Worm (Caenorhabditis elegans) whole organism, L3 larva: ENCODE results near the gene R105.1.

Experiments
- ZK546.5 ChIP-seq: sonication (generic microtip); optimal IDR thresholded peaks from 2 replicates; lab custom pipeline; 2017; ENCODE audit warnings: missing biosample characterization, missing genetic modification characterization
- ceh-28 ChIP-seq: fragments of 150-350 bp; optimal IDR thresholded peaks from 2 replicates; lab custom pipeline; 2014; ENCODE audit warnings: missing biosample characterization, missing genetic modification reagents, missing genetic modification characterization
- ceh-82 ChIP-seq: fragments of 150-350 bp; optimal IDR thresholded peaks from 2 replicates; lab custom pipeline; 2014; ENCODE audit warnings: missing biosample characterization, missing genetic modification characterization
- egl-27 ChIP-seq: sonication (generic microtip); optimal IDR thresholded peaks from 4 replicates; lab custom pipeline; 2017; ENCODE audit warnings: missing biosample characterization, missing genetic modification reagents, missing genetic modification characterization
- egl-5 ChIP-seq: fragments of 150-350 bp; optimal IDR thresholded peaks from 2 replicates; lab custom pipeline; 2017; ENCODE audit warnings: missing biosample characterization, missing genetic modification reagents, missing genetic modification characterization, inconsistent platforms
- elt-1 ChIP-seq: fragments of 150-350 bp; optimal IDR thresholded peaks from 2 replicates; lab custom pipeline; 2014; ENCODE audit warnings: missing biosample characterization, missing genetic modification characterization
- elt-2 ChIP-seq: sonication (generic microtip); optimal IDR thresholded peaks from 2 replicates; lab custom pipeline; 2016; ENCODE audit warnings: missing genetic modification reagents, mild to moderate bottlenecking, missing genetic modification characterization, missing compliant biosample characterization
- eor-1 ChIP-seq, 2 experiments: fragments of 150-350 bp; optimal IDR thresholded peaks; 2 replicates each; lab custom pipeline; 2014 to 2018; ENCODE audit warnings: missing biosample characterization in 2 of 2, missing genetic modification characterization in 2 of 2
- fkh-10 ChIP-seq: sonication (generic microtip); optimal IDR thresholded peaks from 2 replicates; lab custom pipeline; 2017; ENCODE audit warnings: missing biosample characterization, missing genetic modification reagents, missing genetic modification characterization
- hmg-11 ChIP-seq: sonication (generic microtip); optimal IDR thresholded peaks from 2 replicates; lab custom pipeline; 2016; ENCODE audit warnings: missing genetic modification characterization, missing compliant biosample characterization
- jun-1 ChIP-seq: fragments of 150-350 bp; optimal IDR thresholded peaks from 2 replicates; lab custom pipeline; 2014; ENCODE audit warnings: missing biosample characterization, missing genetic modification reagents, missing genetic modification characterization
- lin-15B ChIP-seq: fragments of 150-350 bp; optimal IDR thresholded peaks from 2 replicates; lab custom pipeline; 2014; ENCODE audit warnings: missing biosample characterization, missing genetic modification characterization
- lin-39 ChIP-seq: fragments of 150-350 bp; optimal IDR thresholded peaks from 2 replicates; lab custom pipeline; 2018; ENCODE audit warnings: missing biosample characterization, missing genetic modification reagents, missing genetic modification characterization
- lsy-12 ChIP-seq: sonication (generic microtip); optimal IDR thresholded peaks from 2 replicates; lab custom pipeline; 2016; ENCODE audit warnings: mild to moderate bottlenecking, missing genetic modification characterization, missing compliant biosample characterization
- mml-1 ChIP-seq: fragments of 150-350 bp; sonication (generic microtip); optimal IDR thresholded peaks from 3 replicates; lab custom pipeline; 2014; ENCODE audit warnings: missing biosample characterization, missing genetic modification characterization
- nfya-1 ChIP-seq: sonication (generic microtip); optimal IDR thresholded peaks from 2 replicates; lab custom pipeline; 2017; ENCODE audit warnings: missing genetic modification characterization, mild to moderate bottlenecking, missing compliant biosample characterization, antibody characterized with exemption, moderate library complexity; ENCODE audit not compliant: insufficient read depth
- nhr-11 ChIP-seq: fragments of 150-350 bp; optimal IDR thresholded peaks from 2 replicates; lab custom pipeline; 2014; ENCODE audit warnings: missing biosample characterization, missing genetic modification characterization
- nhr-12 ChIP-seq: fragments of 150-350 bp; optimal IDR thresholded peaks from 2 replicates; lab custom pipeline; 2014; ENCODE audit warnings: missing biosample characterization, missing genetic modification characterization
- nhr-23 ChIP-seq: fragments of 150-350 bp; optimal IDR thresholded peaks from 2 replicates; lab custom pipeline; 2014; ENCODE audit warnings: missing biosample characterization, missing genetic modification reagents, missing genetic modification characterization
- nhr-237 ChIP-seq: fragments of 150-350 bp; optimal IDR thresholded peaks from 2 replicates; lab custom pipeline; 2014; ENCODE audit warnings: missing biosample characterization, missing genetic modification characterization
- nhr-25 ChIP-seq: sonication (generic microtip); optimal IDR thresholded peaks from 2 replicates; lab custom pipeline; 2017; ENCODE audit warnings: missing biosample characterization, missing genetic modification characterization
- nhr-28 ChIP-seq: fragments of 150-350 bp; optimal IDR thresholded peaks from 2 replicates; lab custom pipeline; 2014; ENCODE audit warnings: missing biosample characterization, missing genetic modification characterization
- nhr-43 ChIP-seq: sonication (generic microtip); optimal IDR thresholded peaks from 2 replicates; lab custom pipeline; 2016; ENCODE audit warnings: mild to moderate bottlenecking, missing genetic modification characterization, missing compliant biosample characterization; ENCODE audit not compliant: poor library complexity, severe bottlenecking
- nhr-67 ChIP-seq: fragments of 150-350 bp; optimal IDR thresholded peaks from 2 replicates; lab custom pipeline; 2014; ENCODE audit warnings: missing biosample characterization, missing genetic modification characterization
- nhr-77 ChIP-seq: fragments of 150-350 bp; optimal IDR thresholded peaks from 2 replicates; lab custom pipeline; 2014; ENCODE audit warnings: missing biosample characterization, missing genetic modification characterization
- pha-4 ChIP-seq: fragments of 150-350 bp; optimal IDR thresholded peaks from 2 replicates; lab custom pipeline; 2014; ENCODE audit warnings: missing biosample characterization, missing genetic modification reagents, missing genetic modification characterization
- pqm-1 ChIP-seq: fragments of 150-350 bp; optimal IDR thresholded peaks from 2 replicates; lab custom pipeline; 2017; ENCODE audit warnings: missing biosample characterization, missing genetic modification characterization, inconsistent platforms
- sea-2 ChIP-seq: fragments of 150-350 bp; sonication (generic microtip); optimal IDR thresholded peaks from 4 replicates; lab custom pipeline; 2014; ENCODE audit warnings: missing biosample characterization, missing genetic modification reagents, missing genetic modification characterization
- skn-1 ChIP-seq: fragments of 150-350 bp; optimal IDR thresholded peaks from 2 replicates; lab custom pipeline; 2014; ENCODE audit warnings: missing biosample characterization, missing genetic modification characterization
- snpc-4 ChIP-seq: fragments of 150-350 bp; optimal IDR thresholded peaks from 2 replicates; lab custom pipeline; 2014; ENCODE audit warnings: missing biosample characterization, missing genetic modification characterization
- unc-39 ChIP-seq: sonication (generic microtip); optimal IDR thresholded peaks from 4 replicates; lab custom pipeline; 2017; ENCODE audit warnings: missing biosample characterization, missing genetic modification characterization
- unc-62 ChIP-seq: fragments of 150-350 bp; sonication (generic microtip); optimal IDR thresholded peaks from 4 replicates; lab custom pipeline; 2014; ENCODE audit warnings: missing biosample characterization, missing genetic modification reagents, missing genetic modification characterization
- zag-1 ChIP-seq: fragments of 150-350 bp; optimal IDR thresholded peaks from 2 replicates; lab custom pipeline; 2014; ENCODE audit warnings: missing biosample characterization, missing genetic modification characterization
- ztf-4 ChIP-seq: fragments of 150-350 bp; optimal IDR thresholded peaks from 2 replicates; lab custom pipeline; 2014; ENCODE audit warnings: missing biosample characterization, missing genetic modification characterization

Gene R105.1

ce11 chrIV:4633393-4633792 is at the start of gene R105.1:
Gene R105.1 (plus strand): TSS chrIV:4633693.
- TF ChIP-seq lin-39 (tag; lab: Kevin White, UChicago) (no peak), lsy-12 (tag; lab: Kevin White, UChicago) (no peak), ceh-82 (tag; lab: Kevin White, UChicago) (no peak), nhr-77 (tag; lab: Kevin White, UChicago) (no peak), pqm-1 (no peak), fkh-10 (GFP tag; lab: Kevin White, UChicago) (no peak), zag-1 (no peak)

ce11 chrIV:4585991-4586390 is 47.5 kb upstream of the R105.1 start:
- no peak for TF ChIP-seq lsy-12 (tag; lab: Kevin White, UChicago)
- TF ChIP-seq sea-2 (GFP tag; lab: Kevin White, UChicago), result peak; percentile 17
- peak; percentile 49 for TF ChIP-seq nfya-1 (tag; lab: Kevin White, UChicago)
- no peak for TF ChIP-seq unc-39 (tag; lab: Kevin White, UChicago)
- TF ChIP-seq fkh-10 (GFP tag; lab: Kevin White, UChicago), result peak; percentile 97
- TF ChIP-seq snpc-4 (tag; lab: Kevin White, UChicago), result no peak
- TF ChIP-seq lin-15B (tag; lab: Kevin White, UChicago), result peak; percentile 6

DNA sequence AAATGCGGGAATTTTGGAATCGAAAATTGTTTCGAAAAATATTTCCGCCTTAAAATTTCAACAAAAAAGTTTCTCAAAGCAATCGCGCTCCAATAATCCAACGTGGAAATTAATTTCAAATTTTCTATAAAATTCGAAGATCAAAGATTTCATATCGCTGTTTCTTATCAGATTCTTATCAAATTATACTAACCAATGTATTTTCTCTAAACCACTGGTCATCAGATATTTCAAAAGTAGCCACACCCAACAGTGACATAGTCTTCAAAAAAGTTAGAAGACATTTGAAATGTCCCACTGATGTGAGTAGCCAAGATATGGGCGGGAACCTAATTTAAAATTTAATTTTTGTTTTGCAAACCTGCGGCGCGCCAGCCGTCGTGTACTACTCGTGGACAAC is 46.0 kb upstream of the R105.1 start:
- no peak for TF ChIP-seq nhr-11 (tag; lab: Kevin White, UChicago)
- no peak for TF ChIP-seq skn-1
- TF ChIP-seq ceh-82 (tag; lab: Kevin White, UChicago), result no peak
- no peak for TF ChIP-seq egl-27
- TF ChIP-seq pqm-1, result no peak
- no peak for TF ChIP-seq zag-1
- TF ChIP-seq nhr-12 (tag; lab: Kevin White, UChicago), result no peak
- TF ChIP-seq ceh-28 (tag; lab: Kevin White, UChicago), result no peak
- TF ChIP-seq nhr-77 (tag; lab: Kevin White, UChicago), result no peak
- TF ChIP-seq egl-5 (tag; lab: Kevin White, UChicago), result no peak
- no peak for TF ChIP-seq nhr-67 (tag; lab: Kevin White, UChicago)
- no peak for TF ChIP-seq nfya-1 (tag; lab: Kevin White, UChicago)
- TF ChIP-seq eor-1 (tag; optimal IDR thresholded peaks at IDR 0.05; lab: Kevin White, UChicago), result no peak
- no peak for TF ChIP-seq nhr-25
- no peak for TF ChIP-seq unc-62
- no peak for TF ChIP-seq mml-1 (tag; lab: Kevin White, UChicago)
- no peak for TF ChIP-seq jun-1 (tag; lab: Kevin White, UChicago)
- TF ChIP-seq ztf-4 (tag; lab: Kevin White, UChicago), result no peak

DNA sequence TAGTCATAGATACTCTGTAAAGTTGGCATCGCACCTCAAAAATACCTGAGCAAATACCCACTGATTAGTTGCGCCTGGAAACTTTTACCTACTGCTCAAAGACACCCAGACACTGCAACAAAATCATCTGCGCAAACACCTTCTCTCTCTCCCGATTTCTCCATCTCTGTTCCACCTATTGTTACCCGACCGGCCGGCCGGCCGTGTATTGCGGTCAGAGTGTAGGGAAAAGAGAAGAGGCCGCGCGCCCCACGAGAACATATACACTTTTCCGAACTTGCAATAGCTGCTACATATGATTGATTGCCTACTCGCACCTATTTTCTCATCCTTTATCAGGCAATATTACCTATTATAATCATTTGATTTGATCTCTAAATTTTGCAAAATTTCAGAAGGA is 45.1 kb upstream of the R105.1 start:
- no peak for TF ChIP-seq nhr-43 (tag; lab: Kevin White, UChicago)
- no peak for TF ChIP-seq lsy-12 (tag; lab: Kevin White, UChicago)
- TF ChIP-seq pha-4 (tag; lab: Kevin White, UChicago), result peak; percentile 62
- TF ChIP-seq ZK546.5 (tag; lab: Kevin White, UChicago), result no peak
- no peak for TF ChIP-seq nhr-23 (tag; lab: Kevin White, UChicago)
- TF ChIP-seq egl-5 (tag; lab: Kevin White, UChicago), result no peak
- TF ChIP-seq elt-2 (tag; lab: Kevin White, UChicago), result no peak

DNA sequence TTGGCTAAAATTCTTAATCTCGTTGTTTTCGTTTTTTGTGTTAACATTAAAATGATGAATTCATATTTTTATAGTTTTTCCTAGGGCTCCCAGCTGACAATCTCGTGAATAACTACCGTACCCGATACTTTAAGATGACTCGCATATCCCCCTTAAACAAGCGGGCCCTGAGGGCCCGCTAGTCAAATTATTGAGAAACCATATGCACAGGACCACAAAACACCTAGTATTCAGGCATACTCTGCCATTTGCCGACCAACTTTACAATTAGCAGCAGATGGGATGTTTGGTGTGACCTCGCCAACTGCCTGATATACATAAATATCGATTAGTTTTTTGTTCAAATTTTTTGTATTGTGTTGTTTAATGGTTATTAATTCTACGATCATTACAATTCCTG is 36.7 kb upstream of the R105.1 start, which contains the start of gene F19C7.3:
Gene F19C7.3 (plus strand): TSS at position 301 of the 400 bp plus-strand sequence.
- TF ChIP-seq elt-1 (tag; lab: Kevin White, UChicago) (no peak), zag-1 (no peak), lin-39 (tag; lab: Kevin White, UChicago) (no peak), nfya-1 (tag; lab: Kevin White, UChicago) (no peak), snpc-4 (tag; lab: Kevin White, UChicago) (no peak), fkh-10 (GFP tag; lab: Kevin White, UChicago) (no peak), pha-4 (tag; lab: Kevin White, UChicago) (no peak), nhr-67 (tag; lab: Kevin White, UChicago) (no peak), unc-62 (no peak), skn-1 (no peak), hmg-11 (tag; lab: Kevin White, UChicago) (no peak), unc-39 (tag; lab: Kevin White, UChicago) (no peak), nhr-28 (tag; lab: Kevin White, UChicago) (no peak), nhr-12 (tag; lab: Kevin White, UChicago) (no peak), nhr-237 (tag; lab: Kevin White, UChicago) (no peak), ztf-4 (tag; lab: Kevin White, UChicago) (no peak), nhr-77 (tag; lab: Kevin White, UChicago) (no peak)
- TF ChIP-seq, all 47 proteins: peak for 0
